Worm (Caenorhabditis elegans): Measurements from ENCODE around the gene F53B7.7.

ce11 chrV:10998797-10999196, at the start of gene F53B7.7:
- TF ChIP-seq nhr-28 (tag; optimal IDR thresholded peaks at IDR 0.05) (no peak), nhr-237 (tag; optimal IDR thresholded peaks at IDR 0.05) (no peak), R02D3.7 (tag; optimal IDR thresholded peaks at IDR 0.05) (no peak)

Measured in whole organism, L3 larva.